ENCODE assay signal across 1 worm cellular context in the genomic region with DNA sequence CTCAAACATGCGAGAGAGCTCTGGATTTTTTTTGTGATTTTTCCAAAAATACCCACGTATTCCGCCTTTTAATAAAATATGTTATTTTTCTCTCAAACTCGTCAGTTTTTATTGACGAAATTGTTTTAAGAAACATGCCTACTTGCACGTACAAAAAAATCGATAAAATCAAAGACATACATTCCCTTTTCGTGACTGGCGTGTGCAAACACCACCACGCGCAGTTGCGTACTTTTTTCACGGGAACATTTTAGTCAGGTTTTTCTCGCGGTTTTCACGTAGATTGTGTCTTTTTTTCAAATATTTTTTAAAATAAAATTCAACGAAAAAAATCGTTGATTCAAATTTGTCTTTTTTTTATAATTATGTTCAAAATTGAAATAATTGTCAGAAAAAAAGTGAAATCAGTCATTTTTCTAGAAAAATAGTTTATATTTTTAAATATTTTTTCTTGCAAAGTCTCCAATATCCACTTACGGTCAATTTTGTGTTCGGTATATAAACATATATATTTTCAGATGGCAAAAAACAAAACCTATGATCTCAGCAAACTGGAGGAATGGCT.
TF ChIP-seq lines count a peak whose summit lies in the region.

A gene (plus strand): TSS at position 515 of the 565 bp plus-strand sequence.

TF ChIP-seq in whole organism, L4 larva, 104 proteins besides CTCF, POLR2A, EP300 and RAD21 (continued from another document):
- TF ChIP-seq R02D3.7 (tag; optimal IDR thresholded peaks at IDR 0.05; lab: Kevin White, UChicago) (no peak), daf-16 (GFP tag; optimal IDR thresholded peaks at IDR 0.05; lab: Kevin White, UChicago) (no peak), daf-16 (tag; optimal IDR thresholded peaks at IDR 0.05; lab: Kevin White, UChicago) (peak; percentile 19), lin-39 (tag; optimal IDR thresholded peaks at IDR 0.05; lab: Kevin White, UChicago) (no peak), ama-1 (optimal IDR thresholded peaks at IDR 0.05; lab: Kevin White, UChicago) (no peak), arid-1 (GFP tag; conservative IDR thresholded peaks at IDR 0.05; lab: Robert Waterston, UW) (no peak), spr-1 (tag; optimal IDR thresholded peaks at IDR 0.05; lab: Kevin White, UChicago) (no peak), F37D6.2 (tag; optimal IDR thresholded peaks at IDR 0.05; lab: Kevin White, UChicago) (no peak), lin-38 (GFP tag; IDR thresholded peaks at IDR 0.05; lab: Robert Waterston, UW) (no peak), saeg-2 (GFP tag; IDR thresholded peaks at IDR 0.05; lab: Robert Waterston, UW) (no peak), mxl-3 (GFP tag; optimal IDR thresholded peaks at IDR 0.05; lab: Kevin White, UChicago) (no peak), gei-8 (GFP tag; optimal IDR thresholded peaks at IDR 0.05; lab: Kevin White, UChicago) (no peak), rbr-2 (tag; optimal IDR thresholded peaks at IDR 0.05; lab: Kevin White, UChicago) (no peak), dve-1 (tag; optimal IDR thresholded peaks at IDR 0.05; lab: Kevin White, UChicago; ENCODE audit: insufficient read depth) (no peak), egl-43 (GFP tag; IDR thresholded peaks at IDR 0.05; lab: Robert Waterston, UW) (no peak), nhr-76 (tag; optimal IDR thresholded peaks at IDR 0.05; lab: Kevin White, UChicago) (no peak), attf-4 (tag; optimal IDR thresholded peaks at IDR 0.05; lab: Kevin White, UChicago) (no peak), lir-3 (tag; optimal IDR thresholded peaks at IDR 0.05; lab: Kevin White, UChicago) (no peak), dpl-1 (GFP tag; optimal IDR thresholded peaks at IDR 0.05; lab: Kevin White, UChicago) (peak; percentile 7), ces-1 (GFP tag; optimal IDR thresholded peaks at IDR 0.05; lab: Kevin White, UChicago) (no peak), fos-1 (tag; optimal IDR thresholded peaks at IDR 0.05; lab: Kevin White, UChicago) (no peak), zip-11 (GFP tag; IDR thresholded peaks at IDR 0.05; lab: Robert Waterston, UW) (no peak), F26F4.8 (GFP tag; conservative IDR thresholded peaks at IDR 0.05; lab: Robert Waterston, UW) (no peak), spr-3 (GFP tag; optimal IDR thresholded peaks at IDR 0.05; lab: Kevin White, UChicago) (no peak), ctbp-1 (GFP tag; IDR thresholded peaks at IDR 0.05; lab: Robert Waterston, UW) (no peak), hif-1 (tag; optimal IDR thresholded peaks at IDR 0.05; lab: Kevin White, UChicago) (peak in 1 of 2 experiments; percentile 98), hlh-11 (tag; optimal IDR thresholded peaks at IDR 0.05; lab: Kevin White, UChicago) (peak; percentile 36), ztf-11 (tag; optimal IDR thresholded peaks at IDR 0.05; lab: Kevin White, UChicago) (no peak), nhr-41 (GFP tag; IDR thresholded peaks at IDR 0.05; lab: Robert Waterston, UW) (no peak), lin-1 (GFP tag; IDR thresholded peaks at IDR 0.05; lab: Robert Waterston, UW) (no peak), dmd-9 (GFP tag; IDR thresholded peaks at IDR 0.05; lab: Robert Waterston, UW) (no peak), sdz-12 (GFP tag; optimal IDR thresholded peaks at IDR 0.05; lab: Kevin White, UChicago) (no peak), ceh-28 (tag; optimal IDR thresholded peaks at IDR 0.05; lab: Kevin White, UChicago) (peak; percentile 64), pha-4 (GFP tag; IDR thresholded peaks at IDR 0.05; lab: Robert Waterston, UW) (no peak), pha-4 (tag; optimal IDR thresholded peaks at IDR 0.05; lab: Kevin White, UChicago) (no peak), snpc-1.2 (GFP tag; IDR thresholded peaks at IDR 0.05; lab: Robert Waterston, UW) (no peak), madf-9 (GFP tag; conservative IDR thresholded peaks at IDR 0.05; lab: Robert Waterston, UW) (no peak), set-16 (GFP tag; IDR thresholded peaks at IDR 0.05; lab: Robert Waterston, UW) (no peak), zag-1 (tag; optimal IDR thresholded peaks at IDR 0.05; lab: Kevin White, UChicago) (no peak), hlh-30 (tag; optimal IDR thresholded peaks at IDR 0.05; lab: Kevin White, UChicago; ENCODE audit: insufficient read depth) (peak; percentile 73), nhr-28 (tag; optimal IDR thresholded peaks at IDR 0.05; lab: Kevin White, UChicago) (peak; percentile 19), lin-13 (GFP tag; optimal IDR thresholded peaks at IDR 0.05; lab: Kevin White, UChicago) (no peak), snpc-4 (tag; optimal IDR thresholded peaks at IDR 0.05; lab: Kevin White, UChicago) (no peak), mep-1 (tag; optimal IDR thresholded peaks at IDR 0.05; lab: Kevin White, UChicago) (peak; percentile 44), ceh-44 (GFP tag; IDR thresholded peaks at IDR 0.05; lab: Robert Waterston, UW) (no peak), dmd-8 (GFP tag; IDR thresholded peaks at IDR 0.05; lab: Robert Waterston, UW) (no peak), php-3 (GFP tag; IDR thresholded peaks at IDR 0.05; lab: Robert Waterston, UW) (no peak), daf-19 (GFP tag; conservative IDR thresholded peaks at IDR 0.05; lab: Robert Waterston, UW) (no peak), ZK337.2 (GFP tag; IDR thresholded peaks at IDR 0.05; lab: Robert Waterston, UW) (no peak), nhr-6 (tag; optimal IDR thresholded peaks at IDR 0.05; lab: Kevin White, UChicago) (no peak), nhr-42 (GFP tag; IDR thresholded peaks at IDR 0.05; lab: Robert Waterston, UW) (no peak), Y105C5A.15 (GFP tag; IDR thresholded peaks at IDR 0.05; lab: Robert Waterston, UW) (no peak), T20F7.1 (GFP tag; optimal IDR thresholded peaks at IDR 0.05; lab: Kevin White, UChicago) (peak; percentile 58), hmg-1.1 (GFP tag; IDR thresholded peaks at IDR 0.05; lab: Robert Waterston, UW) (peak; percentile 36; the same call in 1 of the 2 replicates), T26A8.4 (GFP tag; IDR thresholded peaks at IDR 0.05; lab: Robert Waterston, UW) (no peak), tra-1 (GFP tag; IDR thresholded peaks at IDR 0.05; lab: Robert Waterston, UW) (no peak), aha-1 (tag; lab: Kevin White, UChicago) (no peak), F10B5.3 (tag; optimal IDR thresholded peaks at IDR 0.05; lab: Kevin White, UChicago) (no peak), zfp-3 (GFP tag; conservative IDR thresholded peaks at IDR 0.05; lab: Robert Waterston, UW) (no peak), nhr-48 (tag; optimal IDR thresholded peaks at IDR 0.05; lab: Kevin White, UChicago) (no peak), daf-8 (GFP tag; IDR thresholded peaks at IDR 0.05; lab: Robert Waterston, UW) (no peak), F49E8.2 (tag; optimal IDR thresholded peaks at IDR 0.05; lab: Kevin White, UChicago; ENCODE audit: borderline replicate concordance) (no peak), Y75B8A.6 (GFP tag; IDR thresholded peaks at IDR 0.05; lab: Robert Waterston, UW) (no peak), nhr-237 (tag; optimal IDR thresholded peaks at IDR 0.05; lab: Kevin White, UChicago) (no peak), lsy-2 (tag; optimal IDR thresholded peaks at IDR 0.05; lab: Kevin White, UChicago) (peak in 1 of 2 experiments; percentile 47), lin-15B (tag; optimal IDR thresholded peaks at IDR 0.05; lab: Kevin White, UChicago) (no peak), Y5F2A.4 (GFP tag; optimal IDR thresholded peaks at IDR 0.05; lab: Kevin White, UChicago) (no peak), ceh-32 (tag; optimal IDR thresholded peaks at IDR 0.05; lab: Kevin White, UChicago; ENCODE audit: poor library complexity) (no peak), vab-7 (GFP tag; IDR thresholded peaks at IDR 0.05; lab: Robert Waterston, UW) (no peak), unc-62 (GFP tag; optimal IDR thresholded peaks at IDR 0.05 in 1 of 2; lab: Kevin White, UChicago) (no peak), unc-62 (tag; optimal IDR thresholded peaks at IDR 0.05; lab: Kevin White, UChicago) (no peak), unc-130 (GFP tag; optimal IDR thresholded peaks at IDR 0.05; lab: Kevin White, UChicago) (no peak), duxl-1 (tag; optimal IDR thresholded peaks at IDR 0.05; lab: Kevin White, UChicago; ENCODE audit: poor library complexity) (no peak)
TF ChIP-seq in whole organism, L4 larva: peak in this region for 13.
